Fruit fly (Drosophila melanogaster): Measurements from ENCODE around the gene JTBR.
A peak's percentile ranks its signal among the peaks of the same experiment; 100 is the strongest.

JTBR gene

dm6 chr3L:1810288-1810687 lies 7.6 kb upstream of the JTBR start, which contains the start of gene GV1 (continued):
- TF ChIP-seq HmgZ (tag; optimal IDR thresholded peaks at IDR 0.05) (no peak), Poxn (GFP tag; IDR thresholded peaks at IDR 0.05) (no peak), corto (GFP tag; optimal IDR thresholded peaks at IDR 0.05) (no peak), kni (GFP tag; optimal IDR thresholded peaks at IDR 0.05) (no peak), CG7928 (GFP tag; optimal IDR thresholded peaks at IDR 0.05) (no peak), schlank (tag; optimal IDR thresholded peaks at IDR 0.05) (no peak), exex (tag; optimal IDR thresholded peaks at IDR 0.05) (no peak), CG12219 (GFP tag; optimal IDR thresholded peaks at IDR 0.05) (no peak), nom (GFP tag; optimal IDR thresholded peaks at IDR 0.05) (peak; percentile 98), Pdp1 (GFP tag; optimal IDR thresholded peaks at IDR 0.05) (no peak), Hr3 (GFP tag; optimal IDR thresholded peaks at IDR 0.05) (no peak), CG6654 (GFP tag; optimal IDR thresholded peaks at IDR 0.05) (no peak), dpn (GFP tag; optimal IDR thresholded peaks at IDR 0.05) (no peak), HmgD (GFP tag; optimal IDR thresholded peaks at IDR 0.05) (no peak), Mrtf (GFP tag; IDR thresholded peaks at IDR 0.05) (no peak), vvl (GFP tag; IDR thresholded peaks at IDR 0.05) (peak; percentile 15; the same call in 1 of the 2 replicates), Xrp1 (GFP tag; IDR thresholded peaks at IDR 0.05) (no peak), jigr1 (GFP tag; IDR thresholded peaks at IDR 0.05) (no peak), ci (GFP tag; IDR thresholded peaks at IDR 0.05) (no peak), zfh2 (GFP tag; optimal IDR thresholded peaks at IDR 0.05) (no peak), onecut (GFP tag; IDR thresholded peaks at IDR 0.05) (no peak), rib (GFP tag; IDR thresholded peaks at IDR 0.05) (peak; percentile 52; the same call in 1 of the 2 replicates), CG2678 (tag; optimal IDR thresholded peaks at IDR 0.05) (no peak), nmo (GFP tag; optimal IDR thresholded peaks at IDR 0.05) (no peak), chinmo (GFP tag; IDR thresholded peaks at IDR 0.05; ENCODE audit: partially characterized antibody) (peak; percentile 87; the same call in 2 of the 4 replicates), CG12769 (tag; optimal IDR thresholded peaks at IDR 0.05) (peak; percentile 66), CG10267 (tag; optimal IDR thresholded peaks at IDR 0.05) (no peak), sisA (GFP tag; IDR thresholded peaks at IDR 0.05) (no peak), CG43689 (GFP tag; IDR thresholded peaks at IDR 0.05) (no peak), pum (GFP tag; optimal IDR thresholded peaks at IDR 0.05) (no peak), ken (GFP tag; IDR thresholded peaks at IDR 0.05) (no peak), CG8359 (GFP tag; optimal IDR thresholded peaks at IDR 0.05; ENCODE audit: borderline replicate concordance) (no peak), tin (GFP tag; optimal IDR thresholded peaks at IDR 0.05) (no peak), lilli (GFP tag; optimal IDR thresholded peaks at IDR 0.05) (no peak), bsh (GFP tag; optimal IDR thresholded peaks at IDR 0.05) (peak in 1 of 2 experiments; percentile 94), CG6791 (GFP tag; IDR thresholded peaks at IDR 0.05; ENCODE audit: partially characterized antibody) (no peak), scrt (GFP tag; optimal IDR thresholded peaks at IDR 0.05) (no peak), Med (GFP tag) (peak; percentile 59), Usf (GFP tag; optimal IDR thresholded peaks at IDR 0.05) (no peak), Deaf1 (tag; optimal IDR thresholded peaks at IDR 0.05) (peak; percentile 93), CG9437 (GFP tag; optimal IDR thresholded peaks at IDR 0.05) (no peak), lola (GFP tag; optimal IDR thresholded peaks at IDR 0.05) (no peak), Xbp1 (GFP tag; optimal IDR thresholded peaks at IDR 0.05) (no peak), Vsx1 (GFP tag; optimal IDR thresholded peaks at IDR 0.05) (no peak), CG3726 (GFP tag; IDR thresholded peaks at IDR 0.05) (no peak), CG11696 (GFP tag; IDR thresholded peaks at IDR 0.05) (no peak), CG1602 (GFP tag; optimal IDR thresholded peaks at IDR 0.05) (no peak), Fer2 (tag; optimal IDR thresholded peaks at IDR 0.05) (no peak), CG3847 (GFP tag; IDR thresholded peaks at IDR 0.05) (no peak), Ets65A (GFP tag) (peak; percentile 80), Ssrp (tag; optimal IDR thresholded peaks at IDR 0.05) (no peak)
